Worm (Caenorhabditis elegans): ENCODE measurements around the gene copb-1.
"Not testable (repeated sequence)": the region's sequence is repeated elsewhere in the genome, so short reads cannot be mapped to it uniquely, and the experiment has no call there.

- TF ChIP-seq rnt-1 (tag; optimal IDR thresholded peaks at IDR 0.05); ama-1 (optimal IDR thresholded peaks at IDR 0.05); tbx-2 (tag; optimal IDR thresholded peaks at IDR 0.05); ets-4 (tag; optimal IDR thresholded peaks at IDR 0.05); fkh-10 (GFP tag; optimal IDR thresholded peaks at IDR 0.05); pha-4 (tag; optimal IDR thresholded peaks at IDR 0.05); zip-5 (tag; optimal IDR thresholded peaks at IDR 0.05); F13H6.1 (tag; optimal IDR thresholded peaks at IDR 0.05); ceh-19 (GFP tag; optimal IDR thresholded peaks at IDR 0.05); nhr-11 (tag; optimal IDR thresholded peaks at IDR 0.05); K09A11.1 (tag; optimal IDR thresholded peaks at IDR 0.05; ENCODE audit: insufficient read depth); T23F11.4 (GFP tag; optimal IDR thresholded peaks at IDR 0.05); lin-11 (tag; optimal IDR thresholded peaks at IDR 0.05): not testable (repeated sequence)
Observed at ce11 chrII:3126741-3127140, 48.1 kb downstream of the copb-1 start, which contains the start of gene ins-31.
